Fruit fly (Drosophila melanogaster): Measurements from ENCODE around the gene csw.
A peak's percentile ranks its signal among the peaks of the same experiment; 100 is the strongest.

DNA sequence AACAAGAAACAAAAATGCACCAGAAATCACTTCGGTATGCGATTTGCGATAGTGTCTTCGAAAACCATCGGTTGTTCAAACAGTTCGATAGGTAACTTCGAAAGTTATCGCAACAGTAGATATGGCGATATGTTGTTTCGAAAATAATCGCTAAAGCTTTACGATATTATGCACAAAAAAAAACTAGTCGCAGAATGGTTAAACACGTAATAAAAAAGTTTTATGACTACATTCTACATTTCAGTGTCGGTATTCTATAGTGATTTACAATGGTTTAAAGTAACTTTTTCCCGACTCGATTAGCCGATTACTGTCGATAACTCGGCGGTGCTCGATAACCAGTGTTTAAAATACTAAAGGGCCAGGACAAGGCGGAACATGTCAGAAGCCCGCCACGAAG is 29.0 kb upstream of the csw start, which contains the start of gene CG4281:
- TF ChIP-seq CG5204 (GFP tag; optimal IDR thresholded peaks at IDR 0.05) (no peak), pad (GFP tag; optimal IDR thresholded peaks at IDR 0.05) (no peak), CG12768 (GFP tag; optimal IDR thresholded peaks at IDR 0.05) (no peak), Mnt (GFP tag; optimal IDR thresholded peaks at IDR 0.05) (peak; percentile 37)

All from whole organism, adult.